Worm (Caenorhabditis elegans) whole organism, late embryonic: ENCODE measurements around the gene grl-7.

Experiments
- T23F11.4 ChIP-seq: fragments of 200-800 bp; sonication (Bioruptor generic); optimal IDR thresholded peaks from 2 replicates; lab custom pipeline; 2018; ENCODE audit warnings: mild to moderate bottlenecking, missing genetic modification characterization, missing compliant biosample characterization
- ceh-18 ChIP-seq: sonication (generic microtip); optimal IDR thresholded peaks from 2 replicates; lab custom pipeline; 2016; ENCODE audit warnings: missing genetic modification characterization, missing compliant biosample characterization
- ceh-2 ChIP-seq: sonication (generic microtip); optimal IDR thresholded peaks from 2 replicates; lab custom pipeline; 2016; ENCODE audit warnings: missing genotype, missing genetic modification characterization, missing compliant biosample characterization
- ceh-22 ChIP-seq: sonication (generic microtip); optimal IDR thresholded peaks from 2 replicates; lab custom pipeline; 2017; ENCODE audit warnings: missing biosample characterization, missing genetic modification characterization
- ceh-24 ChIP-seq: sonication (generic microtip); optimal IDR thresholded peaks from 2 replicates; lab custom pipeline; 2016; ENCODE audit warnings: mild to moderate bottlenecking, missing genetic modification characterization, missing compliant biosample characterization
- ceh-30 ChIP-seq: fragments of 150-350 bp; optimal IDR thresholded peaks from 2 replicates; lab custom pipeline; 2014; ENCODE audit warnings: missing biosample characterization, missing genetic modification characterization
- ceh-31 ChIP-seq: sonication (generic microtip); optimal IDR thresholded peaks from 2 replicates; lab custom pipeline; 2016; ENCODE audit warnings: missing genetic modification characterization, missing compliant biosample characterization
- ceh-34 ChIP-seq: sonication (generic microtip); optimal IDR thresholded peaks from 2 replicates; lab custom pipeline; 2016; ENCODE audit warnings: mild to moderate bottlenecking, missing genetic modification characterization, missing compliant biosample characterization
- ceh-45 ChIP-seq: fragments of 200-800 bp; sonication (Bioruptor generic); IDR thresholded peaks from 2 replicates; pipeline ENCODE4 v1.3.6; 2022; ENCODE audit warnings: missing genetic modification reagents, missing genetic modification characterization, missing compliant biosample characterization
- ceh-6 ChIP-seq: fragments of 200-800 bp; sonication (Bioruptor generic); optimal IDR thresholded peaks from 2 replicates; lab custom pipeline; 2018; ENCODE audit warnings: mild to moderate bottlenecking, missing genetic modification characterization, missing compliant biosample characterization
- dve-1 ChIP-seq: sonication (generic microtip); optimal IDR thresholded peaks from 2 replicates; lab custom pipeline; 2017; ENCODE audit warnings: antibody characterized with exemption, mild to moderate bottlenecking, missing genetic modification characterization, missing compliant biosample characterization
- elt-2 ChIP-seq: sonication (generic microtip); optimal IDR thresholded peaks from 2 replicates; lab custom pipeline; 2016; ENCODE audit warnings: missing genetic modification reagents, missing genetic modification characterization, missing compliant biosample characterization
- ets-4 ChIP-seq: sonication (generic microtip); optimal IDR thresholded peaks from 2 replicates; lab custom pipeline; 2016; ENCODE audit warnings: missing genetic modification characterization, missing compliant biosample characterization
- eyg-1 ChIP-seq: sonication (generic microtip); optimal IDR thresholded peaks from 2 replicates; lab custom pipeline; 2016; ENCODE audit warnings: missing genotype, missing genetic modification characterization, missing compliant biosample characterization
- hlh-13 ChIP-seq: fragments of 200-800 bp; sonication (Bioruptor generic); optimal IDR thresholded peaks from 2 replicates; lab custom pipeline; 2018; ENCODE audit warnings: mild to moderate bottlenecking, missing genetic modification characterization, missing compliant biosample characterization
- hlh-8 ChIP-seq: sonication (generic microtip); optimal IDR thresholded peaks from 2 replicates; lab custom pipeline; 2016; ENCODE audit warnings: missing genotype, missing genetic modification characterization, missing compliant biosample characterization
- lin-11 ChIP-seq: fragments of 200-800 bp; sonication (Bioruptor generic); optimal IDR thresholded peaks from 2 replicates; lab custom pipeline; 2018; ENCODE audit warnings: mild to moderate bottlenecking, missing genetic modification characterization, missing compliant biosample characterization
- mec-3 ChIP-seq: sonication (generic microtip); optimal IDR thresholded peaks from 2 replicates; lab custom pipeline; 2016; ENCODE audit warnings: borderline replicate concordance, missing genetic modification characterization, missing compliant biosample characterization
- nfya-1 ChIP-seq: sonication (generic microtip); optimal IDR thresholded peaks from 2 replicates; lab custom pipeline; 2017; ENCODE audit warnings: missing genetic modification characterization, mild to moderate bottlenecking, missing compliant biosample characterization, antibody characterized with exemption, moderate library complexity
- nhr-11 ChIP-seq: fragments of 150-350 bp; optimal IDR thresholded peaks from 2 replicates; lab custom pipeline; 2014; ENCODE audit warnings: missing biosample characterization, missing genetic modification characterization
- nhr-232 ChIP-seq: sonication (generic microtip); optimal IDR thresholded peaks from 2 replicates; lab custom pipeline; 2016; ENCODE audit warnings: missing genetic modification characterization, missing compliant biosample characterization
- npax-4 ChIP-seq: sonication (generic microtip); optimal IDR thresholded peaks from 2 replicates; lab custom pipeline; 2016; ENCODE audit warnings: missing genetic modification characterization, missing compliant biosample characterization
- odd-2 ChIP-seq: sonication (generic microtip); optimal IDR thresholded peaks from 2 replicates; lab custom pipeline; 2017; ENCODE audit warnings: antibody characterized with exemption, mild to moderate bottlenecking, missing genetic modification characterization, missing compliant biosample characterization
- pag-3 ChIP-seq: sonication (generic microtip); optimal IDR thresholded peaks from 2 replicates; lab custom pipeline; 2016; ENCODE audit warnings: missing compliant biosample characterization, missing genetic modification characterization, borderline replicate concordance
- pat-9 ChIP-seq: fragments of 200-800 bp; sonication (Bioruptor generic); optimal IDR thresholded peaks from 2 replicates; lab custom pipeline; 2018; ENCODE audit warnings: mild to moderate bottlenecking, missing genetic modification characterization, moderate library complexity, missing compliant biosample characterization
- pha-2 ChIP-seq: sonication (generic microtip); optimal IDR thresholded peaks from 2 replicates; lab custom pipeline; 2017; ENCODE audit warnings: mild to moderate bottlenecking, missing genetic modification characterization, missing compliant biosample characterization
- pros-1 ChIP-seq: fragments of 150-350 bp; optimal IDR thresholded peaks from 2 replicates; lab custom pipeline; 2014; ENCODE audit warnings: missing biosample characterization, missing genetic modification reagents, missing genetic modification characterization
- ref-2 ChIP-seq: sonication (generic microtip); optimal IDR thresholded peaks from 2 replicates; lab custom pipeline; 2016; ENCODE audit warnings: missing genetic modification characterization, missing compliant biosample characterization
- sdc-2 ChIP-seq: sonication (generic microtip); optimal IDR thresholded peaks from 2 replicates; lab custom pipeline; 2016; ENCODE audit warnings: missing genotype, missing genetic modification characterization, missing compliant biosample characterization
- sox-2 ChIP-seq: fragments of 200-800 bp; sonication (Bioruptor generic); IDR thresholded peaks from 2 replicates; pipeline ENCODE4 v1.3.6; 2022; ENCODE audit warnings: missing genetic modification reagents, missing genetic modification characterization, missing compliant biosample characterization
- sox-4 ChIP-seq: sonication (generic microtip); optimal IDR thresholded peaks from 2 replicates; lab custom pipeline; 2017; ENCODE audit warnings: mild to moderate bottlenecking, missing genetic modification characterization, inconsistent platforms, missing compliant biosample characterization
- syd-9 ChIP-seq: sonication (generic microtip); optimal IDR thresholded peaks from 2 replicates; lab custom pipeline; 2016; ENCODE audit warnings: mild to moderate bottlenecking, missing genetic modification characterization, moderate library complexity, missing compliant biosample characterization
- tbx-2 ChIP-seq: sonication (generic microtip); optimal IDR thresholded peaks from 2 replicates; lab custom pipeline; 2016; ENCODE audit warnings: missing genetic modification characterization, missing compliant biosample characterization
- tbx-7 ChIP-seq: sonication (generic microtip); optimal IDR thresholded peaks from 2 replicates; lab custom pipeline; 2016; ENCODE audit warnings: missing genotype, missing genetic modification characterization, missing compliant biosample characterization
- unc-3 ChIP-seq, 2 experiments: fragments of 200-800 bp in 1 of 2; sonication (Bioruptor generic) in 1 of 2; sonication (generic microtip) in 1 of 2; conservative IDR thresholded peaks in 1 of 2; optimal IDR thresholded peaks in 1 of 2; 2 replicates each; pipeline versions ENCODE4 v1.3.6 to Lab custom; 2016 to 2022; ENCODE audit warnings: missing compliant biosample characterization in 2 of 2, missing genetic modification characterization in 2 of 2, missing genetic modification reagents in 1 of 2
- unc-42 ChIP-seq: sonication (generic microtip); optimal IDR thresholded peaks from 2 replicates; lab custom pipeline; 2016; ENCODE audit warnings: missing genotype, missing genetic modification characterization, missing compliant biosample characterization
- unc-55 ChIP-seq: sonication (generic microtip); optimal IDR thresholded peaks from 2 replicates; lab custom pipeline; 2017; ENCODE audit warnings: missing biosample characterization, missing genetic modification reagents, missing genetic modification characterization
- ztf-16 ChIP-seq: sonication (generic microtip); optimal IDR thresholded peaks from 2 replicates; lab custom pipeline; 2017; ENCODE audit warnings: missing genetic modification characterization, missing compliant biosample characterization

grl-7 gene

ce11 chrV:11334193-11334592 is 12.6 kb downstream of the grl-7 start, which contains the start of gene T02E9.6:
Gene T02E9.6, minus strand, starts transcription at chrV:11334293.
- no peak for TF ChIP-seq elt-2 (tag; lab: Kevin White, UChicago)
- TF ChIP-seq nhr-232 (tag; lab: Kevin White, UChicago): no peak
- TF ChIP-seq ceh-30 (tag; lab: Kevin White, UChicago): no peak
- no peak for TF ChIP-seq tbx-2 (tag; lab: Kevin White, UChicago)
- no peak for TF ChIP-seq sdc-2 (tag; lab: Kevin White, UChicago)
- no peak for TF ChIP-seq mec-3 (tag; lab: Kevin White, UChicago)
- no peak for TF ChIP-seq hlh-13 (GFP tag; lab: Kevin White, UChicago)
- TF ChIP-seq ztf-16 (tag; lab: Kevin White, UChicago): no peak
- TF ChIP-seq lin-11 (tag; lab: Kevin White, UChicago): no peak

- TF ChIP-seq pha-2 (no peak), ceh-31 (no peak), tbx-2 (tag; lab: Kevin White, UChicago) (no peak), sox-4 (no peak), ceh-6 (GFP tag; lab: Kevin White, UChicago) (no peak), hlh-8 (tag; lab: Kevin White, UChicago) (no peak), ceh-45 (GFP tag; lab: Robert Waterston, UW) (no peak), pros-1 (tag; lab: Kevin White, UChicago) (no peak), dve-1 (tag; lab: Kevin White, UChicago) (no peak), eyg-1 (no peak), ceh-30 (tag; lab: Kevin White, UChicago) (no peak), odd-2 (tag; lab: Kevin White, UChicago) (no peak), unc-55 (GFP tag; lab: Kevin White, UChicago) (no peak), ceh-2 (tag; lab: Kevin White, UChicago) (no peak), npax-4 (tag; lab: Kevin White, UChicago) (no peak)
Observed at ce11 chrV:11329100-11329499, 17.7 kb downstream of the grl-7 start, which contains the start of gene F47G9.6. Gene F47G9.6, plus strand, starts transcription at chrV:11329400.

ce11 chrV:11326914-11327367 is 19.9 kb downstream of the grl-7 start, which contains the start of gene tmed-10:
Gene tmed-10, minus strand, starts transcription at chrV:11326964.
- TF ChIP-seq dve-1 (tag; lab: Kevin White, UChicago): no peak
- TF ChIP-seq ref-2: no peak
- TF ChIP-seq nhr-232 (tag; lab: Kevin White, UChicago): no peak
- no peak for TF ChIP-seq ztf-16 (tag; lab: Kevin White, UChicago)
- TF ChIP-seq nhr-11: no peak
- TF ChIP-seq pat-9 (tag; lab: Kevin White, UChicago): no peak
- TF ChIP-seq unc-3 (GFP tag; conservative IDR thresholded peaks at IDR 0.05; lab: Robert Waterston, UW): no peak
- no peak for TF ChIP-seq unc-3 (tag; optimal IDR thresholded peaks at IDR 0.05; lab: Kevin White, UChicago)
- TF ChIP-seq ceh-31: peak; percentile 42
- TF ChIP-seq hlh-8 (tag; lab: Kevin White, UChicago): no peak
- no peak for TF ChIP-seq syd-9 (tag; lab: Kevin White, UChicago)
- TF ChIP-seq ets-4 (tag; lab: Kevin White, UChicago): no peak
- no peak for TF ChIP-seq ceh-22 (tag; lab: Kevin White, UChicago)
- TF ChIP-seq T23F11.4: no peak
- TF ChIP-seq nfya-1 (tag; lab: Kevin White, UChicago): peak; percentile 54
- TF ChIP-seq lin-11 (tag; lab: Kevin White, UChicago): no peak
- TF ChIP-seq unc-55 (GFP tag; lab: Kevin White, UChicago): peak; percentile 31
- peak; percentile 48 for TF ChIP-seq unc-42 (tag; lab: Kevin White, UChicago)
- TF ChIP-seq ceh-18 (tag; lab: Kevin White, UChicago): peak; percentile 1
- TF ChIP-seq ceh-6 (GFP tag; lab: Kevin White, UChicago): no peak

ce11 chrV:11323720-11324119 is 23.1 kb downstream of the grl-7 start, which contains the start of gene str-141:
Gene str-141, minus strand, starts transcription at chrV:11323820.
- TF ChIP-seq unc-3 (GFP tag; conservative IDR thresholded peaks at IDR 0.05; lab: Robert Waterston, UW): no peak
- no peak for TF ChIP-seq unc-3 (tag; optimal IDR thresholded peaks at IDR 0.05; lab: Kevin White, UChicago)
- no peak for TF ChIP-seq mec-3 (tag; lab: Kevin White, UChicago)
- TF ChIP-seq ceh-30 (tag; lab: Kevin White, UChicago): no peak
- no peak for TF ChIP-seq ceh-24 (tag; lab: Kevin White, UChicago)
- no peak for TF ChIP-seq ceh-34 (tag; lab: Kevin White, UChicago)
- no peak for TF ChIP-seq pag-3 (tag; lab: Kevin White, UChicago)
- TF ChIP-seq unc-42 (tag; lab: Kevin White, UChicago): no peak
- TF ChIP-seq tbx-7 (tag; lab: Kevin White, UChicago): no peak
- no peak for TF ChIP-seq sox-2 (GFP tag; lab: Robert Waterston, UW)
